Worm (Caenorhabditis elegans): ENCODE measurements around the gene npp-9.

DNA sequence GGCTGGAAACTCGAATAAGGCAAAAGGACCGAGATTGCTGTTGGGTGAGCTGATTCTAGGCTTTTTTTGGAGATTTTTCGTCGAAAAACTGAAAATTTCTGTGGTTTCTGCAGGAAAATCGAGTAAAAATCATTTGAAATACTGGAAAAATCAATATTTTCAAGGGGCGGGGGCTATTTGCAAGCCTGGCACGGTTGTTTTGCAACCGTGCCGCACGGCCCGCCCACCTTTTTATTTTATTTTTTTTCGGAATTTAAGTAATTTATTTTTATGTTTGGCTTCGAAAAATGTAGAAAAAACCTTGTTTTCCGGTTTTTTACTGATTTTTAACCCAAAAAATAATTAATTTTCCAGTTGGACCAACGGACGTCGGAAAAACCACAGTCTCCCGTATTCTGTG is 5.8 kb downstream of the npp-9 start:
- TF ChIP-seq mdl-1 (tag; optimal IDR thresholded peaks at IDR 0.05) (no peak), R02D3.7 (tag; optimal IDR thresholded peaks at IDR 0.05) (no peak), ztf-11 (tag; optimal IDR thresholded peaks at IDR 0.05) (no peak), ztf-1 (GFP tag; conservative IDR thresholded peaks at IDR 0.05) (no peak), lsy-2 (tag; optimal IDR thresholded peaks at IDR 0.05) (no peak), ZK546.5 (tag; optimal IDR thresholded peaks at IDR 0.05) (no peak), snpc-4 (tag; optimal IDR thresholded peaks at IDR 0.05) (no peak), F13H6.1 (tag; optimal IDR thresholded peaks at IDR 0.05) (no peak), ama-1 (optimal IDR thresholded peaks at IDR 0.05) (no peak), unc-62 (GFP tag; optimal IDR thresholded peaks at IDR 0.05) (no peak), lin-39 (tag; optimal IDR thresholded peaks at IDR 0.05) (no peak), alr-1 (tag; optimal IDR thresholded peaks at IDR 0.05) (no peak), mbf-1 (tag; optimal IDR thresholded peaks at IDR 0.05) (no peak), nhr-23 (tag; optimal IDR thresholded peaks at IDR 0.05) (no peak)
